Fruit fly (Drosophila melanogaster) whole organism, adult: ENCODE data around the gene CG14406.

Experiments used
- CG12768 ChIP-seq: fragments of 200-800 bp; sonication (Bioruptor generic); optimal IDR thresholded peaks from 2 replicates; lab custom pipeline; 2017; ENCODE audit warnings: missing biosample characterization, missing genetic modification characterization, mild to moderate bottlenecking, moderate library complexity, missing genetic modification reagents
- CG5204 ChIP-seq: fragments of 200-800 bp; sonication (Bioruptor generic); optimal IDR thresholded peaks from 2 replicates; lab custom pipeline; 2016; ENCODE audit warnings: missing biosample characterization, missing genetic modification characterization
- Crg-1 ChIP-seq: fragments of 200-800 bp; sonication (Bioruptor generic); optimal IDR thresholded peaks from 2 replicates; lab custom pipeline; 2016; ENCODE audit warnings: missing biosample characterization, missing genetic modification characterization
- cic ChIP-seq: fragments of 200-800 bp; sonication (Bioruptor generic); optimal IDR thresholded peaks from 2 replicates; lab custom pipeline; 2017; ENCODE audit warnings: missing biosample characterization, mild to moderate bottlenecking, missing genetic modification characterization, moderate library complexity
- cnc ChIP-seq, 2 experiments: fragments of >200 bp; optimal IDR thresholded peaks; 2 replicates each; lab custom pipeline; 2017
- kay ChIP-seq: fragments of 200-800 bp; sonication (Bioruptor generic); peaks from one replicate; lab custom pipeline; 2016; ENCODE audit warnings: missing biosample characterization, missing genetic modification characterization, borderline replicate concordance

- TF ChIP-seq CG5204 (GFP tag; lab: Kevin White, UChicago) (no peak), kay (GFP tag; lab: Kevin White, UChicago) (no peak), CG12768 (GFP tag; lab: Kevin White, UChicago) (no peak), cnc (optimal IDR thresholded peaks at IDR 0.05; lab: Kevin White, UChicago) (no peak), Crg-1 (GFP tag; lab: Kevin White, UChicago) (no peak), cic (GFP tag; lab: Kevin White, UChicago) (no peak)
These were observed 43.3 kb upstream of the CG14406 start for dm6 chrX:14953896-14954295.
